Worm (Caenorhabditis elegans): ENCODE measurements around the gene ZK643.5.
A peak's percentile ranks its signal among the peaks of the same experiment; 100 is the strongest.

DNA sequence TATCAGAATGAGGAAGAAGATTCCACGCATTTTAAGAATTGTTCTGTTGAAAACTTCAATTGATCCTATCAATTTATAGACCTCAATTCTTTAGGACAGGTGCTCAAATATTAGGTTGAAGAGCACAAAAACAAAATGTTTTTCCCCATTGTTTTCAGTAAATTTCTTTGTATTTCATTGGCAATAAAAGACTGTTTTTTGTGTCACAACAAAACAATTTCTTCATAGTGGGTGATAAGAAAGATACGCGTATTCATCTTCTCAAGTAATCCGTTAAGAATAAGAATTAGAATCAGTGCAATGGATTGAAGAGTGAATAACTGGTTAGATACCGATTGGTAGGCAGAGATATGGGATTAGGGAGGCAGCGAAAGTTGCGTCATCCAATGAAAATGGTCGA is 4.7 kb upstream of the ZK643.5 start, which contains the start of gene ZK643.6:
- no peak for TF ChIP-seq lsy-2 (tag; optimal IDR thresholded peaks at IDR 0.05)
- TF ChIP-seq zip-8 (tag; optimal IDR thresholded peaks at IDR 0.05) = peak; percentile 29
- no peak for TF ChIP-seq mep-1 (tag; optimal IDR thresholded peaks at IDR 0.05)
- no peak for TF ChIP-seq mab-5 (tag; optimal IDR thresholded peaks at IDR 0.05)
- TF ChIP-seq snpc-4 (tag; optimal IDR thresholded peaks at IDR 0.05) = no peak
- no peak for TF ChIP-seq blmp-1 (tag; optimal IDR thresholded peaks at IDR 0.05)
- no peak for TF ChIP-seq ham-2 (GFP tag; optimal IDR thresholded peaks at IDR 0.05)
- no peak for TF ChIP-seq M03D4.4 (tag; optimal IDR thresholded peaks at IDR 0.05)
